Fruit fly (Drosophila melanogaster) whole organism, embryonic: ENCODE results near the gene Tbc1d22.

Experiments used
- Adf1 ChIP-seq: fragments of 200-800 bp; sonication (Bioruptor generic); IDR thresholded peaks from 2 replicates; pipeline ENCODE4 v1.3.6; 2022; ENCODE audit warnings: missing biosample characterization, missing genetic modification characterization
- CG10979 ChIP-seq: fragments of 200-800 bp; sonication (Bioruptor generic); optimal IDR thresholded peaks from 2 replicates; lab custom pipeline; 2018; ENCODE audit warnings: missing biosample characterization, mild to moderate bottlenecking, missing genetic modification characterization, moderate library complexity
- CG11398 ChIP-seq: fragments of 200-800 bp; sonication (Bioruptor generic); optimal IDR thresholded peaks from 2 replicates; lab custom pipeline; 2016; ENCODE audit warnings: missing biosample characterization, missing genetic modification characterization
- CG11456 ChIP-seq: fragments of 200-800 bp; sonication (Bioruptor generic); IDR thresholded peaks from 3 replicates; pipeline ENCODE4 v1.3.6; 2022; ENCODE audit warnings: missing biosample characterization, missing genetic modification characterization
- CG12104 ChIP-seq: fragments of 200-800 bp; sonication (Bioruptor generic); optimal IDR thresholded peaks from 3 replicates; lab custom pipeline; 2016; ENCODE audit warnings: missing biosample characterization, missing genetic modification characterization
- CG13287 ChIP-seq: fragments of 200-800 bp; sonication (Bioruptor generic); IDR thresholded peaks from 2 replicates; pipeline ENCODE4 v1.3.6; 2022; ENCODE audit warnings: missing biosample characterization, missing genetic modification characterization; ENCODE audit not compliant: partially characterized antibody
- CG14014 ChIP-seq: fragments of 200-800 bp; sonication (Bioruptor generic); IDR thresholded peaks from 2 replicates; pipeline ENCODE4 v1.3.6; 2022; ENCODE audit warnings: missing biosample characterization, missing genetic modification characterization
- CG1602 ChIP-seq: fragments of 200-800 bp; sonication (Bioruptor generic); optimal IDR thresholded peaks from 3 replicates; lab custom pipeline; 2016; ENCODE audit warnings: missing biosample characterization, missing genetic modification characterization
- CG17912 ChIP-seq: fragments of 200-800 bp; sonication (Bioruptor generic); optimal IDR thresholded peaks from 2 replicates; lab custom pipeline; 2018; ENCODE audit warnings: missing biosample characterization, mild to moderate bottlenecking, missing genetic modification characterization
- CG2116 ChIP-seq: fragments of 200-800 bp; sonication (Bioruptor generic); optimal IDR thresholded peaks from 3 replicates; lab custom pipeline; 2018; ENCODE audit warnings: missing biosample characterization, mild to moderate bottlenecking, missing genetic modification characterization
- CG3065 ChIP-seq: fragments of 200-800 bp; sonication (Bioruptor generic); optimal IDR thresholded peaks from 2 replicates; lab custom pipeline; 2016; ENCODE audit warnings: missing biosample characterization, missing genetic modification characterization
- CG31365 ChIP-seq: fragments of 200-800 bp; sonication (Bioruptor generic); optimal IDR thresholded peaks from 2 replicates; lab custom pipeline; 2018; ENCODE audit warnings: missing biosample characterization, mild to moderate bottlenecking, missing genetic modification characterization
- CG31441 ChIP-seq: fragments of 200-800 bp; sonication (Bioruptor generic); IDR thresholded peaks from 2 replicates; pipeline ENCODE4 v1.3.6; 2022; ENCODE audit warnings: missing biosample characterization, missing genetic modification characterization
- CG32532 ChIP-seq: fragments of 200-800 bp; sonication (Bioruptor generic); IDR thresholded peaks from 2 replicates; pipeline ENCODE4 v1.3.6; 2022; ENCODE audit warnings: missing biosample characterization, missing genetic modification characterization
- CG32772 ChIP-seq: fragments of 200-800 bp; sonication (Bioruptor generic); IDR thresholded peaks from 2 replicates; pipeline ENCODE4 v1.3.6; 2022; ENCODE audit warnings: missing biosample characterization, missing genetic modification characterization
- CG3838 ChIP-seq: fragments of 200-800 bp; sonication (Bioruptor generic); optimal IDR thresholded peaks from 3 replicates; lab custom pipeline; 2016; ENCODE audit warnings: missing biosample characterization, missing genetic modification characterization
- CG6272 ChIP-seq: fragments of 200-800 bp; sonication (Bioruptor generic); IDR thresholded peaks from 2 replicates; pipeline ENCODE4 v1.3.6; 2022; ENCODE audit warnings: missing biosample characterization, missing genetic modification characterization
- CG6689 ChIP-seq: fragments of 200-800 bp; sonication (Bioruptor generic); IDR thresholded peaks from 2 replicates; pipeline ENCODE4 v1.3.6; 2022; ENCODE audit warnings: missing biosample characterization, missing genetic modification characterization
- CG7786 ChIP-seq: fragments of 200-800 bp; sonication (Bioruptor generic); optimal IDR thresholded peaks from 2 replicates; lab custom pipeline; 2016; ENCODE audit warnings: missing biosample characterization, missing genetic modification characterization
- CG8944 ChIP-seq: fragments of 200-800 bp; sonication (Bioruptor generic); optimal IDR thresholded peaks from 3 replicates; lab custom pipeline; 2016; ENCODE audit warnings: missing biosample characterization, missing genetic modification characterization
- CG9609 ChIP-seq: fragments of 200-800 bp; sonication (Bioruptor generic); optimal IDR thresholded peaks from 3 replicates; lab custom pipeline; 2016; ENCODE audit warnings: missing biosample characterization, missing genetic modification characterization
- Dfd ChIP-seq, 2 experiments: fragments of >200 bp; optimal IDR thresholded peaks; 2 replicates each; lab custom pipeline; 2017; ENCODE audit warnings: missing biosample characterization in 2 of 2, missing genetic modification characterization in 2 of 2
- Elba2 ChIP-seq: fragments of 200-800 bp; sonication (Bioruptor generic); optimal IDR thresholded peaks from 3 replicates; lab custom pipeline; 2016; ENCODE audit warnings: missing biosample characterization, missing genetic modification characterization
- Fer1 ChIP-seq: fragments of 200-800 bp; sonication (Bioruptor generic); optimal IDR thresholded peaks from 2 replicates; lab custom pipeline; 2017; ENCODE audit warnings: missing biosample characterization, mild to moderate bottlenecking, missing genetic modification characterization
- Fer3 ChIP-seq: fragments of 200-800 bp; sonication (Bioruptor generic); optimal IDR thresholded peaks from 2 replicates; lab custom pipeline; 2018; ENCODE audit warnings: missing biosample characterization, mild to moderate bottlenecking, missing genetic modification characterization, moderate library complexity
- HLHmδ ChIP-seq: fragments of 200-800 bp; sonication (Bioruptor generic); optimal IDR thresholded peaks from 2 replicates; lab custom pipeline; 2018; ENCODE audit warnings: missing biosample characterization, mild to moderate bottlenecking, missing genetic modification characterization, moderate library complexity
- Hr51 ChIP-seq, 2 experiments: fragments of 200-800 bp; sonication (Bioruptor generic); optimal IDR thresholded peaks; 2 replicates in 1 of 2; 3 replicates in 1 of 2; lab custom pipeline; 2016 to 2018; ENCODE audit warnings: missing biosample characterization in 2 of 2, missing genetic modification characterization in 2 of 2, mild to moderate bottlenecking in 1 of 2, moderate library complexity in 1 of 2
- Hr78 ChIP-seq, 2 experiments: fragments of 200-800 bp in 1 of 2; fragments of >200 bp in 1 of 2; sonication (Bioruptor generic) in 1 of 2; optimal IDR thresholded peaks; 2 replicates each; lab custom pipeline; 2017 to 2019; ENCODE audit warnings: missing biosample characterization in 2 of 2, missing genetic modification characterization in 2 of 2, mild to moderate bottlenecking in 1 of 2, moderate library complexity in 1 of 2
- Hsf ChIP-seq: fragments of 200-800 bp; sonication (Bioruptor generic); optimal IDR thresholded peaks from 3 replicates; lab custom pipeline; 2016; ENCODE audit warnings: missing biosample characterization, missing genetic modification characterization
- Myb ChIP-seq: fragments of 200-800 bp; sonication (Bioruptor generic); optimal IDR thresholded peaks from 2 replicates; lab custom pipeline; 2016; ENCODE audit warnings: missing biosample characterization, missing genetic modification characterization
- NFAT ChIP-seq: fragments of 200-800 bp; sonication (Bioruptor generic); IDR thresholded peaks from 2 replicates; pipeline ENCODE4 v1.3.6; 2022; ENCODE audit warnings: missing biosample characterization, missing genetic modification characterization
- Optix ChIP-seq: fragments of 200-800 bp; sonication (Bioruptor generic); IDR thresholded peaks from 3 replicates; pipeline ENCODE4 v1.3.6; 2022; ENCODE audit warnings: missing biosample characterization, missing genetic modification characterization
- Sry-β ChIP-seq: fragments of 200-800 bp; sonication (Bioruptor generic); optimal IDR thresholded peaks from 2 replicates; lab custom pipeline; 2018; ENCODE audit warnings: missing biosample characterization, mild to moderate bottlenecking, missing genetic modification characterization, moderate library complexity
- TFAM ChIP-seq: fragments of 200-800 bp; sonication (Bioruptor generic); optimal IDR thresholded peaks from 2 replicates; lab custom pipeline; 2017; ENCODE audit warnings: missing biosample characterization, missing genetic modification characterization, inconsistent platforms
- Usf ChIP-seq: fragments of 200-800 bp; sonication (Bioruptor generic); optimal IDR thresholded peaks from 2 replicates; lab custom pipeline; 2017; ENCODE audit warnings: missing genotype, missing biosample characterization, missing genetic modification characterization
- Xbp1 ChIP-seq: fragments of 200-800 bp; sonication (Bioruptor generic); optimal IDR thresholded peaks from 3 replicates; lab custom pipeline; 2016; ENCODE audit warnings: missing biosample characterization, mild to moderate bottlenecking, missing genetic modification characterization
- ara ChIP-seq: fragments of 200-800 bp; sonication (Bioruptor generic); IDR thresholded peaks from 2 replicates; pipeline ENCODE4 v1.3.6; 2022; ENCODE audit warnings: missing biosample characterization, missing genetic modification characterization
- croc ChIP-seq: fragments of 200-800 bp; sonication (Bioruptor generic); conservative IDR thresholded peaks from 3 replicates; pipeline ENCODE4 v1.3.6; 2022; ENCODE audit warnings: missing biosample characterization, missing genetic modification characterization
- kay ChIP-seq: fragments of 200-800 bp; sonication (Bioruptor generic); optimal IDR thresholded peaks from 2 replicates; lab custom pipeline; 2016; ENCODE audit warnings: missing biosample characterization, missing genetic modification characterization
- lab ChIP-seq: fragments of 200-800 bp; sonication (Bioruptor generic); optimal IDR thresholded peaks from 3 replicates; lab custom pipeline; 2017; ENCODE audit warnings: missing biosample characterization, missing genetic modification characterization, mild to moderate bottlenecking, moderate library complexity, missing genetic modification reagents
- otp ChIP-seq: fragments of 200-800 bp; sonication (Bioruptor generic); IDR thresholded peaks from 3 replicates; pipeline ENCODE4, ENCODE4 v1.3.6; 2022; ENCODE audit warnings: missing biosample characterization, missing genetic modification characterization
- pb ChIP-seq: fragments of 200-800 bp; sonication (Bioruptor generic); optimal IDR thresholded peaks from 3 replicates; lab custom pipeline; 2016; ENCODE audit warnings: missing biosample characterization, missing genetic modification characterization
- prd ChIP-seq, 3 experiments: fragments of >200 bp in 2 of 3; fragments of 200-800 bp in 1 of 3; sonication (Bioruptor generic) in 1 of 3; optimal IDR thresholded peaks in 2 of 3; IDR thresholded peaks in 1 of 3; 2 replicates in 2 of 3; 3 replicates in 1 of 3; pipeline versions ENCODE4 v1.3.6 to Lab custom; 2017 to 2022; ENCODE audit warnings: missing biosample characterization in 1 of 3, missing genetic modification characterization in 1 of 3
- rib ChIP-seq: fragments of 200-800 bp; sonication (Bioruptor generic); IDR thresholded peaks from 2 replicates; pipeline ENCODE4 v1.3.6; 2022; ENCODE audit warnings: missing biosample characterization, missing genetic modification characterization
- sna ChIP-seq: fragments of 200-800 bp; sonication (Bioruptor generic); IDR thresholded peaks from 2 replicates; pipeline ENCODE4 v1.3.6; 2022; ENCODE audit warnings: missing biosample characterization, missing genetic modification characterization; ENCODE audit not compliant: partially characterized antibody
- stwl ChIP-seq: fragments of 200-800 bp; sonication (Bioruptor generic); optimal IDR thresholded peaks from 3 replicates; lab custom pipeline; 2018; ENCODE audit warnings: missing biosample characterization, mild to moderate bottlenecking, missing genetic modification characterization, moderate library complexity
- tin ChIP-seq: fragments of 200-800 bp; sonication (Bioruptor generic); optimal IDR thresholded peaks from 3 replicates; lab custom pipeline; 2016; ENCODE audit warnings: missing biosample characterization, missing genetic modification characterization
- ttk ChIP-seq: fragments of 200-800 bp; sonication (Bioruptor generic); IDR thresholded peaks from 2 replicates; pipeline ENCODE4 v2.1.2; 2022; ENCODE audit warnings: missing biosample characterization, missing genetic modification characterization
- unc-4 ChIP-seq: fragments of 200-800 bp; sonication (Bioruptor generic); IDR thresholded peaks from 2 replicates; pipeline ENCODE4 v1.3.6; 2022; ENCODE audit warnings: missing biosample characterization, missing genetic modification characterization; ENCODE audit not compliant: partially characterized antibody
- zen2 ChIP-seq: fragments of 200-800 bp; sonication (Bioruptor generic); IDR thresholded peaks from 3 replicates; pipeline ENCODE4 v1.3.6; 2022; ENCODE audit warnings: missing biosample characterization, missing genetic modification characterization; ENCODE audit not compliant: partially characterized antibody

Gene Tbc1d22

DNA sequence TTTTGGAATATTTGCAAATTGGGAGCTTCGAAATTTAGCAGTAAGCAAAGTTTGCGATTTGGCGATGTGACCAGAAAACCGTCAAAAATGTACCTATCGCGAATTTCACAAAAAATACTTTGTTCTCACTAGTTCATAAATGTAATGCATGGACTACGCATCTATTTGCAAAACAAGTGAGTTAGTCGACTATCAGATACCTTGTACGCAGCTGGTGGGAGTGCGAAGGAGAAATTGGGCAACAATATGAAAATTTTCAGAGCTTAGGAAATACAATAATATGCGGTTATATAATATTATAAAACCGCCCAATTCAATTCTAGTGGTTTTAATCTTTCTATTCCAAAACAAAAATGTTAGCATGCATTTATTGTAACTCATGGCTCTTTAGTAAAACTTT lies 16.8 kb downstream of the Tbc1d22 start, which contains the start of gene Bdbt (continued):
- no peak for TF ChIP-seq CG3065 (GFP tag; lab: Kevin White, UChicago)
- TF ChIP-seq ara (GFP tag; lab: Robert Waterston, UW) = no peak
- TF ChIP-seq Elba2 = peak; percentile 40
- no peak for TF ChIP-seq CG31441 (GFP tag; lab: Robert Waterston, UW)
- TF ChIP-seq stwl = peak; percentile 46
- no peak for TF ChIP-seq CG11398
- TF ChIP-seq Xbp1 = peak; percentile 53
- TF ChIP-seq HLHmδ (GFP tag; lab: Kevin White, UChicago) = no peak
- no peak for TF ChIP-seq Optix (GFP tag; lab: Robert Waterston, UW)
- no peak for TF ChIP-seq CG32772 (GFP tag; lab: Robert Waterston, UW)
- TF ChIP-seq ttk (GFP tag; lab: Robert Waterston, UW) = no peak
- no peak for TF ChIP-seq lab (GFP tag; lab: Kevin White, UChicago)
- TF ChIP-seq zen2 (GFP tag; lab: Robert Waterston, UW) = peak; percentile 63
- TF ChIP-seq CG8944 (GFP tag; lab: Kevin White, UChicago) = peak; percentile 6
- no peak for TF ChIP-seq CG11456
- TF ChIP-seq pb (GFP tag; lab: Kevin White, UChicago) = no peak
- peak; percentile 59 for TF ChIP-seq CG32532 (GFP tag; lab: Robert Waterston, UW)
- peak; percentile 33 for TF ChIP-seq Hsf (GFP tag; lab: Kevin White, UChicago)
- peak; percentile 31 for TF ChIP-seq CG1602 (GFP tag; lab: Kevin White, UChicago)
- TF ChIP-seq CG3838 (GFP tag; lab: Kevin White, UChicago) = no peak
- no peak for TF ChIP-seq CG12104 (GFP tag; lab: Kevin White, UChicago)
- no peak for TF ChIP-seq croc (GFP tag; lab: Robert Waterston, UW)
- TF ChIP-seq CG13287 = peak; percentile 79
- TF ChIP-seq sna (GFP tag; lab: Robert Waterston, UW) = peak; percentile 67
- TF ChIP-seq Usf (GFP tag; lab: Kevin White, UChicago) = no peak
- TF ChIP-seq Myb (GFP tag; lab: Kevin White, UChicago) = peak; percentile 7
- TF ChIP-seq NFAT (GFP tag; lab: Robert Waterston, UW) = peak; percentile 60
- TF ChIP-seq Sry-β = no peak
- TF ChIP-seq CG31365 = no peak
- TF ChIP-seq rib (GFP tag; lab: Robert Waterston, UW) = peak; percentile 42; the same call in 1 of the 2 replicates
- no peak for TF ChIP-seq CG6689 (GFP tag; lab: Robert Waterston, UW)
- no peak for TF ChIP-seq CG6272 (GFP tag; lab: Robert Waterston, UW)
- no peak for TF ChIP-seq tin
- no peak for TF ChIP-seq CG10979 (tag; lab: Kevin White, UChicago)
- no peak for TF ChIP-seq CG17912 (GFP tag; lab: Kevin White, UChicago)
- TF ChIP-seq otp = peak; percentile 29; the same call in 1 of the 3 replicates
- no peak for TF ChIP-seq TFAM (GFP tag; lab: Kevin White, UChicago)
- peak; percentile 25 for TF ChIP-seq Fer3 (tag; lab: Kevin White, UChicago)
- peak; percentile 49; the same call in 1 of the 2 replicates for TF ChIP-seq CG14014
- peak in 1 of 2 experiments; percentile 17 for TF ChIP-seq Dfd (GFP tag; optimal IDR thresholded peaks at IDR 0.05; lab: Kevin White, UChicago)
- TF ChIP-seq CG9609 (GFP tag; lab: Kevin White, UChicago) = peak; percentile 21
- TF ChIP-seq CG2116 (GFP tag; lab: Kevin White, UChicago) = no peak
- TF ChIP-seq prd (optimal IDR thresholded peaks at IDR 0.05; lab: Kevin White, UChicago) = no peak
- TF ChIP-seq prd (GFP tag; IDR thresholded peaks at IDR 0.05; lab: Robert Waterston, UW) = peak; percentile 14; the same call in 1 of the 3 replicates
- no peak for TF ChIP-seq Hr78 (GFP tag; optimal IDR thresholded peaks at IDR 0.05; lab: Kevin White, UChicago)
- no peak for TF ChIP-seq kay (GFP tag; lab: Kevin White, UChicago)
- no peak for TF ChIP-seq Fer1 (GFP tag; lab: Kevin White, UChicago)
- no peak for TF ChIP-seq Hr51 (GFP tag; optimal IDR thresholded peaks at IDR 0.05; lab: Kevin White, UChicago)
- TF ChIP-seq CG7786 (GFP tag; lab: Kevin White, UChicago) = no peak
- TF ChIP-seq unc-4 = peak; percentile 53
- TF ChIP-seq Adf1 (GFP tag; lab: Robert Waterston, UW) = no peak
